Worm (Caenorhabditis elegans): Measurements from ENCODE around the gene rsr-2.
A peak's percentile ranks its signal among the peaks of the same experiment; 100 is the strongest.

The rsr-2 gene

DNA sequence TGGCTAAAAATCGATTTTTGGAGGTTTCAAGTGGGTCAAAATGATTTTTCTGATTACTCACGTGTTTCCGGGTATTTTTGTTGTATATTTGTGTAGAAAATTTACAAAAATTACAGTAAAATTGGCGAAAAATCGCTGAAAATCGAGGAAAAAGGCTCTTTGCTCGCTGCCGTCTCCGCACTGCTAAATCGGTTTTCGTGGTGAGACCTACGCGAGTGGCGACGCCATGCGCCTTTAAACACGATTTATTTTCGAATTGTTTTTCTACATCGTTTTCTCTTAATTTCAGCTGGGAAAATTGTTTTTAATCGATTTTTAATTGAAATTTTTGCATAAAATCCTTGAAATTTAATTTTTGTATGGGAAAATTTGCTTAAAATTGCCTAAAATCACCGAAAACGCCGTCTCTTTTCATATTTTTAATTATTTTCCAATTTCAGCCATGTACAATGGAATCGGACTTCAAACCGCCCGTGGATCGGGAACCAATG, at the start of gene rsr-2, which contains the start of gene pqn-87:
Gene rsr-2 (plus strand): TSS at position 441 of the 491 bp plus-strand sequence.
Gene pqn-87 (minus strand): TSS at position 171 of the 491 bp plus-strand sequence.
- TF ChIP-seq ama-1 (optimal IDR thresholded peaks at IDR 0.05) = no peak
- no peak for TF ChIP-seq pes-1 (GFP tag; IDR thresholded peaks at IDR 0.05)
- TF ChIP-seq F13C5.2 (tag; optimal IDR thresholded peaks at IDR 0.05) = no peak
- TF ChIP-seq ceh-36 (tag; optimal IDR thresholded peaks at IDR 0.05) = no peak
- TF ChIP-seq ceh-13 (GFP tag; optimal IDR thresholded peaks at IDR 0.05) = no peak
- no peak for TF ChIP-seq scrt-1 (GFP tag; IDR thresholded peaks at IDR 0.05)
- no peak for TF ChIP-seq aly-1 (tag; optimal IDR thresholded peaks at IDR 0.05)
- TF ChIP-seq tbx-11 (GFP tag; IDR thresholded peaks at IDR 0.05) = no peak
- no peak for TF ChIP-seq hmbx-1 (tag; optimal IDR thresholded peaks at IDR 0.05)
- no peak for TF ChIP-seq tbx-37 (GFP tag; conservative IDR thresholded peaks at IDR 0.05)
- no peak for TF ChIP-seq ets-7 (tag; optimal IDR thresholded peaks at IDR 0.05)

DNA sequence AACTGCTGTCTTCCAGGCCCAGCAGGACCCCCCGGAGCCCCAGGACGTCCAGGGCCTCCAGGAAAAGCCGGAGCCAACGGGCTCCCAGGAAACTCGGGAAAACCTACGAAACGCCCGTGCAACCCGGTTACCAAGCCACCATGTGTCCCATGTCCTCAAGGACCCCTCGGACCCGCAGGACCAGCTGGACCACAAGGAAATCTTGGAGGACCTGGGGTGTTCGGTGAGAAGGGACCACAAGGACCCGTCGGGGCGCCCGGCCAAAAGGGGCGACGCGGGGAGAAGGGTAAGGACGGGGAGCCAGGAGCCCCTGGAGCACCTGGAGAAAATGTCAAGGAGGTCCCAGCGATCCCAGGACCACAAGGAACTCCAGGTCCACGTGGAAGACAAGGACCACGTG, 49.8 kb upstream of the rsr-2 start:
- 0 out of 2 replicates have a peak, but pooled peaks have one; percentile 21 for TF ChIP-seq tbx-11 (GFP tag; IDR thresholded peaks at IDR 0.05)
- no peak for TF ChIP-seq hmbx-1 (tag; optimal IDR thresholded peaks at IDR 0.05)

DNA sequence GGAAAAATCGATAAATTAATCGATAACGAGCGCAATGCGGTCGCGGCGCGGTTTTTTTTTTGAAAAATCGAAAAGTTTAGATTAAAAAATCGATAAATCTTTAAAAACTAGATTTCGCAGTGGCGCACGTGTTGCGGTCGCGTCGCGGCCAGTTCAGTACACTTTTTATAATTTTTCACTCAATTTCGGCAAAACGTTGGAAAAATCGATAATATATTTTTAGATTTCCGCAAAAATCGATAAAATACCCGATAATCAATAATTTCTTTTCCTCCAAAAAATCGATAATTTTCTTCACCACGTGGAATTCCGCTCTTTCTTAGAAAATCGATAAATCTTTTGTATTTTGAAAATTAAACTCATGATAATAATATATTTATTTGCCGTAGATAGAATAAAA, 48.6 kb upstream of the rsr-2 start:
- no peak for TF ChIP-seq sea-1 (GFP tag; conservative IDR thresholded peaks at IDR 0.05)
- no peak for TF ChIP-seq flt-1 (GFP tag; IDR thresholded peaks at IDR 0.05)
- no peak for TF ChIP-seq tra-4 (tag; optimal IDR thresholded peaks at IDR 0.05)

DNA sequence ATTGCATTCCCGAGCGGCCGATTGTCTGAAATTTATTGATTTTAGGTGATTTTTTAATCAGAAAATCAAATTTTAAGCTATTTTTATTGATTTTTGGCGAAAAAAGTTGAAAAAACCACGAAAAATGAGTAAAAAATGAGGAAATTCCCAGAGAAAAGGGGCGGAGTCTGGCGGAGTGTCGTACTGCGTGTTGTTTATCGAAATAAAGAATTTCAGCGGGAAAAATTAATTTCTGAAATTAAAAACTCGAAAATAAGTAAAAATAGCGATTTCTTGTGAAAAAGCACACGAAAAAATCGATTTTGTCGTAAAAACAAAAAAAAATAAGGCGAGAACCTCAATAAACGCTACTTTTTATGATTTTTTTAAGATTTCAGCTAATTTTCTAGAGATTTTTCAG, 40.3 kb upstream of the rsr-2 start, which contains the start of gene Y57A10A.13:
Gene Y57A10A.13 (minus strand): TSS at position 46 of the 400 bp plus-strand sequence.
- TF ChIP-seq ama-1 (optimal IDR thresholded peaks at IDR 0.05) (no peak), hmbx-1 (tag; optimal IDR thresholded peaks at IDR 0.05) (no peak), flt-1 (GFP tag; IDR thresholded peaks at IDR 0.05) (no peak), hnd-1 (tag; optimal IDR thresholded peaks at IDR 0.05) (no peak), F13C5.2 (tag; optimal IDR thresholded peaks at IDR 0.05) (no peak), hmg-4 (GFP tag; optimal IDR thresholded peaks at IDR 0.05) (no peak), ceh-13 (GFP tag; optimal IDR thresholded peaks at IDR 0.05) (no peak), ets-7 (tag; optimal IDR thresholded peaks at IDR 0.05) (no peak), tbx-37 (GFP tag; conservative IDR thresholded peaks at IDR 0.05) (no peak), tra-4 (tag; optimal IDR thresholded peaks at IDR 0.05) (no peak), aly-1 (tag; optimal IDR thresholded peaks at IDR 0.05) (no peak), scrt-1 (GFP tag; IDR thresholded peaks at IDR 0.05) (no peak), tbx-11 (GFP tag; IDR thresholded peaks at IDR 0.05) (no peak), pes-1 (GFP tag; IDR thresholded peaks at IDR 0.05) (no peak)

ce11 chrII:12185710-12186109, 39.4 kb upstream of the rsr-2 start, which contains the start of gene Y57A10A.14:
TSS of gene Y57A10A.14 (plus strand) at chrII:12185937.
- no peak for TF ChIP-seq hnd-1 (tag; optimal IDR thresholded peaks at IDR 0.05)

ce11 chrII:12186726-12187125, 38.4 kb upstream of the rsr-2 start:
- TF ChIP-seq pes-1 (GFP tag; IDR thresholded peaks at IDR 0.05) = no peak
- TF ChIP-seq scrt-1 (GFP tag; IDR thresholded peaks at IDR 0.05) = no peak
- TF ChIP-seq tra-4 (tag; optimal IDR thresholded peaks at IDR 0.05) = no peak
- no peak for TF ChIP-seq tbx-37 (GFP tag; conservative IDR thresholded peaks at IDR 0.05)
- TF ChIP-seq B0310.2 (tag; optimal IDR thresholded peaks at IDR 0.05) = no peak
- TF ChIP-seq ceh-13 (GFP tag; optimal IDR thresholded peaks at IDR 0.05) = no peak
- no peak for TF ChIP-seq hmbx-1 (tag; optimal IDR thresholded peaks at IDR 0.05)
- no peak for TF ChIP-seq ets-7 (tag; optimal IDR thresholded peaks at IDR 0.05)
- no peak for TF ChIP-seq ama-1 (optimal IDR thresholded peaks at IDR 0.05)
- TF ChIP-seq F13C5.2 (tag; optimal IDR thresholded peaks at IDR 0.05) = no peak
- TF ChIP-seq ceh-36 (tag; optimal IDR thresholded peaks at IDR 0.05) = no peak
- no peak for TF ChIP-seq sea-1 (GFP tag; conservative IDR thresholded peaks at IDR 0.05)
- TF ChIP-seq flt-1 (GFP tag; IDR thresholded peaks at IDR 0.05) = no peak
- TF ChIP-seq hnd-1 (tag; optimal IDR thresholded peaks at IDR 0.05) = no peak
- TF ChIP-seq tbx-11 (GFP tag; IDR thresholded peaks at IDR 0.05) = no peak

- TF ChIP-seq pes-1 (GFP tag; IDR thresholded peaks at IDR 0.05) = no peak
- no peak for TF ChIP-seq B0310.2 (tag; optimal IDR thresholded peaks at IDR 0.05)
- TF ChIP-seq hmg-4 (GFP tag; optimal IDR thresholded peaks at IDR 0.05) = no peak
- TF ChIP-seq scrt-1 (GFP tag; IDR thresholded peaks at IDR 0.05) = no peak
- TF ChIP-seq aly-1 (tag; optimal IDR thresholded peaks at IDR 0.05) = no peak
- no peak for TF ChIP-seq tbx-37 (GFP tag; conservative IDR thresholded peaks at IDR 0.05)
- no peak for TF ChIP-seq flt-1 (GFP tag; IDR thresholded peaks at IDR 0.05)
- TF ChIP-seq tbx-11 (GFP tag; IDR thresholded peaks at IDR 0.05) = no peak
- TF ChIP-seq F13C5.2 (tag; optimal IDR thresholded peaks at IDR 0.05) = no peak
Observed at ce11 chrII:12189193-12189592, 36.0 kb upstream of the rsr-2 start.

DNA sequence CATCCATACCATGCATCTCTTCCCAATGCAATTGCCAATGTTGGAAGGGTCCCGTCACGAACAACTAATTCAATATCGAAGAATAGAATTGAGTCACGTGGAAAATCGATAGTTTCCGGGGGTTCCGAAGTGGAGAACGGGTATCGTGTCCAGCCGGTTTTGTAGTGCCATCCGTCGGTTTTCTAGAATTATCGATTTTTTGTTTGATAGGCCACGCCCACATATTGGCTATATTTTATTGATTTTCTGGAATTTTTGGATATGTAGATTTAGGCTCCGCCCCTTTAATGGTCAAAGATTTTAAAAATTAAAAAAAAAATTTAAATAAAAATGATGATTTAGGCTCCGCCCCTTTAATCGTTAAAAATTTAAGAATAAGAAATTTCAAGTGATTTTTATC, 25.9 kb upstream of the rsr-2 start:
- TF ChIP-seq hmbx-1 (tag; optimal IDR thresholded peaks at IDR 0.05) (no peak), hnd-1 (tag; optimal IDR thresholded peaks at IDR 0.05) (no peak), flt-1 (GFP tag; IDR thresholded peaks at IDR 0.05) (no peak), ceh-13 (GFP tag; optimal IDR thresholded peaks at IDR 0.05) (no peak), hmg-4 (GFP tag; optimal IDR thresholded peaks at IDR 0.05) (no peak), ets-7 (tag; optimal IDR thresholded peaks at IDR 0.05) (no peak), ceh-36 (tag; optimal IDR thresholded peaks at IDR 0.05) (no peak), sea-1 (GFP tag; conservative IDR thresholded peaks at IDR 0.05) (no peak)
